Fruit fly (Drosophila melanogaster) whole organism, embryonic: ENCODE results near the gene CG4452.

ENCODE experiments used
- Atf6 ChIP-seq: fragments of 200-800 bp; sonication (Bioruptor generic); IDR thresholded peaks from 2 replicates; pipeline ENCODE4 v1.3.6; 2022; ENCODE audit warnings: missing biosample characterization, missing genetic modification characterization
- CG10959 ChIP-seq: fragments of 200-800 bp; sonication (Bioruptor generic); IDR thresholded peaks from 2 replicates; pipeline ENCODE4 v1.3.6; 2022; ENCODE audit warnings: missing biosample characterization, missing genetic modification characterization
- CG11093 ChIP-seq: fragments of 200-800 bp; sonication (Bioruptor generic); IDR thresholded peaks from 3 replicates; pipeline ENCODE4 v1.3.6; 2022; ENCODE audit warnings: missing biosample characterization, missing genetic modification characterization
- CG11560 ChIP-seq: fragments of 200-800 bp; sonication (Bioruptor generic); IDR thresholded peaks from 3 replicates; pipeline ENCODE4 v1.3.6; 2022; ENCODE audit warnings: missing biosample characterization, missing genetic modification characterization
- CG13894 ChIP-seq: fragments of 200-800 bp; sonication (Bioruptor generic); optimal IDR thresholded peaks from 3 replicates; lab custom pipeline; 2018; ENCODE audit warnings: missing biosample characterization, mild to moderate bottlenecking, missing genetic modification characterization, moderate library complexity
- CG15073 ChIP-seq: fragments of 200-800 bp; sonication (Bioruptor generic); optimal IDR thresholded peaks from 2 replicates; lab custom pipeline; 2016; ENCODE audit warnings: missing biosample characterization, missing genetic modification characterization
- CG15479 ChIP-seq: fragments of 200-800 bp; sonication (Bioruptor generic); optimal IDR thresholded peaks from 3 replicates; lab custom pipeline; 2019; ENCODE audit warnings: missing biosample characterization, mild to moderate bottlenecking, missing genetic modification characterization, moderate library complexity
- CG15601 ChIP-seq: fragments of 200-800 bp; sonication (Bioruptor generic); optimal IDR thresholded peaks from 3 replicates; lab custom pipeline; 2019; ENCODE audit warnings: missing biosample characterization, mild to moderate bottlenecking, missing genetic modification characterization, moderate library complexity
- CG15696 ChIP-seq: fragments of 200-800 bp; sonication (Bioruptor generic); optimal IDR thresholded peaks from 2 replicates; lab custom pipeline; 2019; ENCODE audit warnings: missing biosample characterization, mild to moderate bottlenecking, missing genetic modification characterization, moderate library complexity
- CG17612 ChIP-seq: fragments of 200-800 bp; sonication (Bioruptor generic); IDR thresholded peaks from 2 replicates; pipeline ENCODE4 v1.3.6; 2022; ENCODE audit warnings: missing biosample characterization, missing genetic modification characterization
- CG2199 ChIP-seq: fragments of 200-800 bp; sonication (Bioruptor generic); IDR thresholded peaks from 3 replicates; pipeline ENCODE4 v1.3.6; 2022; ENCODE audit warnings: missing biosample characterization, missing genetic modification characterization
- CG32532 ChIP-seq: fragments of 200-800 bp; sonication (Bioruptor generic); IDR thresholded peaks from 2 replicates; pipeline ENCODE4 v1.3.6; 2022; ENCODE audit warnings: missing biosample characterization, missing genetic modification characterization
- CG34224 ChIP-seq: fragments of 200-800 bp; sonication (Bioruptor generic); IDR thresholded peaks from 3 replicates; pipeline ENCODE4 v1.3.6; 2022; ENCODE audit warnings: missing biosample characterization, missing genetic modification characterization; ENCODE audit not compliant: partially characterized antibody
- CG6813 ChIP-seq: fragments of 200-800 bp; sonication (Bioruptor generic); optimal IDR thresholded peaks from 2 replicates; lab custom pipeline; 2017; ENCODE audit warnings: missing biosample characterization, missing genetic modification characterization, mild to moderate bottlenecking, moderate library complexity, missing genetic modification reagents
- CG7745 ChIP-seq: fragments of 200-800 bp; sonication (Bioruptor generic); optimal IDR thresholded peaks from 2 replicates; lab custom pipeline; 2018; ENCODE audit warnings: missing biosample characterization, mild to moderate bottlenecking, missing genetic modification characterization, moderate library complexity
- CG8388 ChIP-seq: fragments of 200-800 bp; sonication (Bioruptor generic); optimal IDR thresholded peaks from 2 replicates; lab custom pipeline; 2019; ENCODE audit warnings: missing biosample characterization, mild to moderate bottlenecking, missing genetic modification characterization, moderate library complexity
- CG8924 ChIP-seq: fragments of 200-800 bp; optimal IDR thresholded peaks from 3 replicates; lab custom pipeline; 2019; ENCODE audit warnings: missing biosample characterization, mild to moderate bottlenecking, missing genetic modification characterization, moderate library complexity
- CG9215 ChIP-seq: fragments of 200-800 bp; sonication (Bioruptor generic); IDR thresholded peaks from 2 replicates; pipeline ENCODE4 v1.3.6; 2022; ENCODE audit warnings: missing biosample characterization, missing genetic modification characterization
- CG9727 ChIP-seq: fragments of 200-800 bp; sonication (Bioruptor generic); optimal IDR thresholded peaks from 3 replicates; lab custom pipeline; 2017; ENCODE audit warnings: missing biosample characterization, mild to moderate bottlenecking, missing genetic modification characterization
- CHES-1-like ChIP-seq: fragments of 200-800 bp; sonication (Bioruptor generic); optimal IDR thresholded peaks from 2 replicates; lab custom pipeline; 2016; ENCODE audit warnings: missing biosample characterization, missing genetic modification characterization
- HHEX ChIP-seq: fragments of 200-800 bp; sonication (Bioruptor generic); optimal IDR thresholded peaks from 3 replicates; lab custom pipeline; 2017; ENCODE audit warnings: missing biosample characterization, mild to moderate bottlenecking, missing genetic modification characterization, missing genetic modification reagents
- Hr3 ChIP-seq: fragments of 200-800 bp; sonication (Bioruptor generic); optimal IDR thresholded peaks from 3 replicates; lab custom pipeline; 2016; ENCODE audit warnings: missing biosample characterization, missing genetic modification characterization
- Lhr ChIP-seq: fragments of 200-800 bp; sonication (Bioruptor generic); optimal IDR thresholded peaks from 3 replicates; lab custom pipeline; 2017; ENCODE audit warnings: mild to moderate bottlenecking, missing biosample characterization, missing genetic modification reagents, missing genetic modification characterization
- Lim3 ChIP-seq: fragments of 200-800 bp; sonication (Bioruptor generic); IDR thresholded peaks from 2 replicates; pipeline ENCODE4 v1.3.6; 2022; ENCODE audit warnings: missing biosample characterization, missing genetic modification characterization
- NK7.1 ChIP-seq: fragments of 200-800 bp; sonication (Bioruptor generic); optimal IDR thresholded peaks from 3 replicates; lab custom pipeline; 2016; ENCODE audit warnings: missing biosample characterization, missing genetic modification characterization
- Opbp ChIP-seq: fragments of 200-800 bp; sonication (Bioruptor generic); IDR thresholded peaks from 3 replicates; pipeline ENCODE4 v1.3.6; 2022; ENCODE audit warnings: missing biosample characterization, missing genetic modification characterization; ENCODE audit not compliant: partially characterized antibody
- Ptx1 ChIP-seq: fragments of 200-800 bp; sonication (Bioruptor generic); IDR thresholded peaks from 2 replicates; pipeline ENCODE4 v1.3.6; 2022; ENCODE audit warnings: missing biosample characterization, missing genetic modification characterization
- Scr ChIP-seq: fragments of 200-800 bp; sonication (Bioruptor generic); IDR thresholded peaks from 2 replicates; pipeline ENCODE4 v1.3.6; 2022; ENCODE audit warnings: missing biosample characterization, missing genetic modification characterization; ENCODE audit not compliant: partially characterized antibody
- Sry-β ChIP-seq: fragments of 200-800 bp; sonication (Bioruptor generic); optimal IDR thresholded peaks from 2 replicates; lab custom pipeline; 2018; ENCODE audit warnings: missing biosample characterization, mild to moderate bottlenecking, missing genetic modification characterization, moderate library complexity
- Xbp1 ChIP-seq: fragments of 200-800 bp; sonication (Bioruptor generic); optimal IDR thresholded peaks from 3 replicates; lab custom pipeline; 2016; ENCODE audit warnings: missing biosample characterization, mild to moderate bottlenecking, missing genetic modification characterization
- al ChIP-seq: fragments of 200-800 bp; sonication (Bioruptor generic); IDR thresholded peaks from 2 replicates; pipeline ENCODE4 v1.3.6; 2022; ENCODE audit warnings: missing biosample characterization, missing genetic modification characterization
- bcd ChIP-seq: fragments of 200-800 bp; sonication (Bioruptor generic); optimal IDR thresholded peaks from 2 replicates; lab custom pipeline; 2017; ENCODE audit warnings: missing biosample characterization, mild to moderate bottlenecking, missing genetic modification characterization
- ftz-f1 ChIP-seq: fragments of 200-800 bp; sonication (Bioruptor generic); optimal IDR thresholded peaks from 2 replicates; lab custom pipeline; 2016; ENCODE audit warnings: missing biosample characterization, missing genetic modification characterization
- grau ChIP-seq: fragments of 200-800 bp; optimal IDR thresholded peaks from 3 replicates; lab custom pipeline; 2019; ENCODE audit warnings: missing biosample characterization, mild to moderate bottlenecking, missing genetic modification characterization, moderate library complexity
- insv ChIP-seq, 2 experiments: fragments of 200-800 bp; sonication (Bioruptor generic); optimal IDR thresholded peaks; 3 replicates each; lab custom pipeline; 2016 to 2018; ENCODE audit warnings: missing biosample characterization in 2 of 2, missing genetic modification characterization in 2 of 2
- jing ChIP-seq: fragments of 200-800 bp; sonication (Bioruptor generic); optimal IDR thresholded peaks from 2 replicates; lab custom pipeline; 2018; ENCODE audit warnings: missing biosample characterization, mild to moderate bottlenecking, missing genetic modification characterization
- knrl ChIP-seq: fragments of 200-800 bp; sonication (Bioruptor generic); IDR thresholded peaks from 3 replicates; pipeline ENCODE4 v1.3.6; 2022; ENCODE audit warnings: missing biosample characterization, missing genetic modification characterization; ENCODE audit not compliant: partially characterized antibody
- lbe ChIP-seq: fragments of 200-800 bp; sonication (Bioruptor generic); optimal IDR thresholded peaks from 2 replicates; lab custom pipeline; 2016; ENCODE audit warnings: missing biosample characterization, mild to moderate bottlenecking, missing genetic modification characterization
- maf-S ChIP-seq: fragments of 200-800 bp; sonication (Bioruptor generic); optimal IDR thresholded peaks from 2 replicates; lab custom pipeline; 2016; ENCODE audit warnings: missing biosample characterization, missing genetic modification characterization
- mirr ChIP-seq: fragments of 200-800 bp; sonication (Bioruptor generic); optimal IDR thresholded peaks from 3 replicates; lab custom pipeline; 2018; ENCODE audit warnings: missing biosample characterization, mild to moderate bottlenecking, missing genetic modification characterization
- nerfin-1 ChIP-seq: fragments of 200-800 bp; sonication (Bioruptor generic); optimal IDR thresholded peaks from 3 replicates; lab custom pipeline; 2019; ENCODE audit warnings: missing biosample characterization, mild to moderate bottlenecking, missing genetic modification characterization, moderate library complexity
- pnt ChIP-seq: fragments of 200-800 bp; sonication (Bioruptor generic); optimal IDR thresholded peaks from 3 replicates; lab custom pipeline; 2016; ENCODE audit warnings: missing biosample characterization, missing genetic modification characterization
- pros ChIP-seq: fragments of 200-800 bp; sonication (Bioruptor generic); optimal IDR thresholded peaks from 3 replicates; lab custom pipeline; 2019; ENCODE audit warnings: missing biosample characterization, mild to moderate bottlenecking, missing genetic modification characterization, moderate library complexity
- schlank ChIP-seq: fragments of 200-800 bp; sonication (Bioruptor generic); optimal IDR thresholded peaks from 2 replicates; lab custom pipeline; 2018; ENCODE audit warnings: missing biosample characterization, mild to moderate bottlenecking, missing genetic modification characterization
- tna ChIP-seq: fragments of 200-800 bp; sonication (Bioruptor generic); IDR thresholded peaks from 2 replicates; pipeline ENCODE4 v1.3.6; 2022; ENCODE audit warnings: missing biosample characterization, missing genetic modification characterization; ENCODE audit not compliant: partially characterized antibody
- trh ChIP-seq: fragments of 200-800 bp; sonication (Bioruptor generic); optimal IDR thresholded peaks from 2 replicates; lab custom pipeline; 2016; ENCODE audit warnings: missing biosample characterization, missing genetic modification characterization
- unc-4 ChIP-seq: fragments of 200-800 bp; sonication (Bioruptor generic); IDR thresholded peaks from 2 replicates; pipeline ENCODE4 v1.3.6; 2022; ENCODE audit warnings: missing biosample characterization, missing genetic modification characterization; ENCODE audit not compliant: partially characterized antibody
- vnd ChIP-seq: fragments of 200-800 bp; sonication (Bioruptor generic); IDR thresholded peaks from 3 replicates; pipeline ENCODE4 v1.3.6; 2022; ENCODE audit warnings: missing biosample characterization, missing genetic modification characterization; ENCODE audit not compliant: partially characterized antibody

The CG4452 gene

DNA sequence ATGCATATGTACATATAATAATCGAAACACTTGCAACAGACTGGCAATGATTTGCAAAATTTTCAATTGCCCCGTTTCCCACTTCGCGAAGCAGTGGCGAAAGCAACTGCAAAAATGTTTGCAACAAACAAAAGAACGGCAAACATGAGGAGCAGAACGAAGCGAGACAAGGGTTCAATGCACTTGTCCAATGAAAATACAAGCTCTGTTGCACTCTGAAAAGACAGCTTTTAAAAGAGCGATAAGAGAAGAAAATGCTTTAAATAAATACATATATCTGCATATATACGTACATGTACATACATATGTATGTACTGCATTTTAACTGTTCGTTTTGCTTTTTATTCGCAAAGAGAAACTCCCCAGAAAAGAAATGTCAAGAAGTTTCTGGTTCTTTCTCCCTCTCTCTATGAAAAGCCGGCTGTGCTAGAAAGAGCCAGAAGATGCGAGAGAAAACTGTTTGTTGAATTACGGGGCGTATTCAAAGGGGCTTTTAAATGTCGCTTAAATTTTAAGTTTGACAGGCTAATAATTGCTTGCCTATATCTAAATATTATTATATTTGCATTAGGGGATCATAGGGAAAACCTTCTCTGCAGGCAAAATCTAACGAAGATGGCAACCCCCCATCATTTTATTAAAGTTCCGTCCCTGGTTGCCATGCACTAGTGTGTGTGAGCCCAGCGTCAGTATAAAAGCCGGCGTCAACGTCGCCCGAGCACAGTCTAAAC is 16.3 kb downstream of the CG4452 start, which contains the start of gene Hsp27 (continued):
- TF ChIP-seq CG32532 (peak; percentile 99), CG7745 (tag; lab: Kevin White, UChicago) (peak; percentile 70), Sry-β (GFP tag; lab: Kevin White, UChicago) (peak; percentile 70), vnd (GFP tag; lab: Robert Waterston, UW) (no peak), pros (no peak), CG15696 (tag; lab: Kevin White, UChicago) (peak; percentile 79), CG6813 (GFP tag; lab: Kevin White, UChicago) (peak; percentile 97), mirr (peak; percentile 81), CHES-1-like (GFP tag; lab: Kevin White, UChicago) (peak; percentile 83), Xbp1 (GFP tag; lab: Kevin White, UChicago) (peak; percentile 99), lbe (GFP tag; lab: Kevin White, UChicago) (peak; percentile 99), knrl (GFP tag; lab: Robert Waterston, UW) (peak; percentile 48; the same call in 2 of the 3 replicates), CG2199 (GFP tag; lab: Robert Waterston, UW) (peak; percentile 99), Hr3 (GFP tag; lab: Kevin White, UChicago) (peak; percentile 98), CG8388 (GFP tag; lab: Kevin White, UChicago) (peak; percentile 97), schlank (tag; lab: Kevin White, UChicago) (peak; percentile 94), pnt (GFP tag; lab: Kevin White, UChicago) (peak; percentile 96), CG13894 (tag; lab: Kevin White, UChicago) (peak; percentile 93), CG9215 (peak; percentile 96), CG9727 (GFP tag; lab: Kevin White, UChicago) (peak; percentile 96), CG10959 (GFP tag; lab: Robert Waterston, UW) (peak; percentile 95), Lim3 (peak; percentile 95), maf-S (GFP tag; lab: Kevin White, UChicago) (peak; percentile 91), grau (tag; lab: Kevin White, UChicago) (peak; percentile 97), tna (GFP tag; lab: Robert Waterston, UW) (no peak), CG34224 (GFP tag; lab: Robert Waterston, UW) (peak; percentile 31; the same call in 1 of the 3 replicates), CG15073 (peak; percentile 85), al (GFP tag; lab: Robert Waterston, UW) (peak; percentile 98), ftz-f1 (peak; percentile 81), Lhr (GFP tag; lab: Kevin White, UChicago) (peak; percentile 93), bcd (GFP tag; lab: Kevin White, UChicago) (peak; percentile 99), insv (GFP tag; optimal IDR thresholded peaks at IDR 0.05; lab: Kevin White, UChicago) (peak in 1 of 2 experiments; percentile 27), trh (GFP tag; lab: Kevin White, UChicago) (peak; percentile 96), CG11093 (peak; percentile 98), CG8924 (tag; lab: Kevin White, UChicago) (peak; percentile 98), HHEX (GFP tag; lab: Kevin White, UChicago) (peak; percentile 97), CG15601 (tag; lab: Kevin White, UChicago) (peak; percentile 96), Opbp (GFP tag; lab: Robert Waterston, UW) (0 out of 3 replicates have a peak, but pooled peaks have one; percentile 50), NK7.1 (GFP tag; lab: Kevin White, UChicago) (peak; percentile 93), CG15479 (GFP tag; lab: Kevin White, UChicago) (no peak), CG17612 (GFP tag; lab: Robert Waterston, UW) (peak; percentile 96), Atf6 (GFP tag; lab: Robert Waterston, UW) (peak; percentile 97), Ptx1 (GFP tag; lab: Robert Waterston, UW) (peak; percentile 99), Scr (GFP tag; lab: Robert Waterston, UW) (no peak), CG11560 (tag; lab: Robert Waterston, UW) (peak; percentile 88), jing (GFP tag; lab: Kevin White, UChicago) (peak; percentile 96), nerfin-1 (tag; lab: Kevin White, UChicago) (peak; percentile 96), unc-4 (GFP tag; lab: Robert Waterston, UW) (no peak)
